Worm (Caenorhabditis elegans) whole organism, dauer: Measurements from ENCODE around the gene fut-8.

Experiments used
- unc-62 ChIP-seq: sonication (generic microtip); optimal IDR thresholded peaks from 2 replicates; lab custom pipeline; 2017; ENCODE audit warnings: missing biosample characterization, missing genetic modification reagents, missing genetic modification characterization

The fut-8 gene

DNA sequence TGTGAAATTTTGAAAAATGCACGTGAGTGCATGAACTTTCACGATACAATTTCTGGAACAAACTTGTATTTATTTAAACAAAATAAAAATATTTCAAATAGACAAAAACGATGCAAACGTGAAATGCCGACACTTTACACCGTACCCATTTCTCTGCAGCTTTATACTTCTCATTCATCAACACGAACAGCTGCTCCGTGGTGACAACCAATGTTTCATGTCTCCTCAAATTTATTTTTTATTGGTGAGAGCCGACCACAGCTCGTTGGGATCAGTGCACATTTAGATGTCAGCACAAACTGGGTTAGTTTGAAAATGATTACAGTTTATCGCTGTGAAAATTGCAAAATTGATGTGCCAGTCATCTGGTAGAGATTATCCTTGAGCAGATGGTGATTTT is 5.3 kb upstream of the fut-8 start:
- no peak for TF ChIP-seq unc-62 (GFP tag; lab: Kevin White, UChicago)

DNA sequence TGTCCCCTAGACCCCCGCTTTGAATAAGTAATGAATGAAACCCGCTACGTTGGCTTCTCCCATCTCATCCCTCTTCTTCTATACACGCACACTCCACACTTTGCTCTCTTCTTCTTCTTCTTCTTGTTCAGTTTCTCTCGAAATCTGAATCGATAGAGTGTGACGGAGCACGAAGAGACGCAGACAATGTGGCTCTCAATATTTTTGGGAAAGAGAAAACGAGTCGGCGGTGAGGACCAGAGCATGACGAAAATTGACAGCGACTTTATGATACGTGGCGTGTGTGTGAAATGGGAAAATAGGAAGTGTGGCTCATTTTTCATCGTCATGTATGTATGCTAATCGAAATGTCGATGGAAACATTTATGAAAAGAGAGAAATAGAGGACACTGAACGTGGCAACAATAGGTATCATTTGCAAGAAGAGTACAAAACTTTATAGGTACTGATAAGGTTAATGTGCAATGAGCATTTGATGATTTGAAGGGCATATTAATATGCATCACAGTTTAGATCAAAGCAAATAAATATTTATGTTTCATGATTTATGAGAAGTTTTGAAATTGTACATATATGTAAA is 1.3 kb upstream of the fut-8 start:
- TF ChIP-seq unc-62 (GFP tag; lab: Kevin White, UChicago), result no peak

DNA sequence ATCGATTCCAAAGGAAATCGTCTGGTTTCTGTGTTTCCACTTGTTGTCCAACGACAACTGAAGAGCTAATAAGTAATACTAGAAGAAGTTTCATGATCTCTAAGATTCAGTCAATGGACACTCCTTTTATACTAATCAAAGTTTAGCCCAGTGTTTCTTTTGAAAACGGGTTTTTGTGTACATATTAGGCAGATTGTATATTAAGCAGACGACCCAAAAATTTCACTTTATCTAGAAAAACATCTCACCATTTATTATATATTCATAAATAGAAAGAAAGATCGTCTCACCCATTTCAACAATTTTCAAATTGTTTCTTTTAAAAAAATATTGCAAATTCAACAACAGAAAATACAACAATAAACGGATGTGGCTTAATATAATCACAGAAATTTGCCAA is 3.5 kb downstream of the fut-8 start, which contains the start of gene C10F3.7:
Gene C10F3.7, minus strand, starts transcription at position 101 of the 400 bp plus-strand sequence.
- no peak for TF ChIP-seq unc-62 (GFP tag; lab: Kevin White, UChicago)

DNA sequence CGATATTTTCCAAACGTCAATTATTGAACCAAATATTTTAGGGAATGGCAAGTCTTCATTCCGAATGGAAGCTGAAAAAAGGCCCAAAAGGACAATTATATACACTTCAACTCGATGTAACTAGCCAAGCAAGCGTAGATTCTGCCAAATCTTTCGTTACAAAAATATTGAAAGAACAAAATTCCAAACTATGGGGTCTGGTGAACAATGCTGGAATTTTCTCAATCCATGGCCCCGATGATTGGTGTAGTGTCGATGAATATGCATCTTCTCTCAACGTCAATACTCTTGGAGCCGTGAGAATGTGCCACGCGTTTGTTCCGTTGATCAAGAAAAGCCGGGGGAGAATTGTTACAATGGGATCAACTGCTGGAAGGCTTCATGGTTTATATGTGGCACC is 6.0 kb downstream of the fut-8 start:
- no peak for TF ChIP-seq unc-62 (GFP tag; lab: Kevin White, UChicago)

DNA sequence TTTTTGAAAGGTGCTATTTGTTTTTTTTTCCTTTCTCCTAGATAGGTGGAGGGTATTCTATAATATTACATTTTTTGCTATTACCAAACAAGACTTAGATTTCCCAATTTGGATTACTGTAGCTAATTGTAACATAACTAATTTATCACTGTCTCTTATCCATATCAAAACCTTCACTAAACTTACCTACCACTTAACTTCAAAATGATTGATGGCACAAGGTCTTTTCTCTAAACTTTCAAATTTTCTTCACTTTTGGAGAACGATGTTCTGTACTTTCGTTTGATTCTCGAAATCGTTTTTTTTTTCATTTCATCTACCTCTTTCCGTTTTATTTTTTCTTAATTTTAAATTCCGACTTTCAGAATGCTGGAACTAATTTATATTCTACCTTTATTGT is 6.9 kb downstream of the fut-8 start, which contains the start of gene dhs-16:
Gene dhs-16, plus strand, starts transcription at position 366 of the 400 bp plus-strand sequence.
- no peak for TF ChIP-seq unc-62 (GFP tag; lab: Kevin White, UChicago)

DNA sequence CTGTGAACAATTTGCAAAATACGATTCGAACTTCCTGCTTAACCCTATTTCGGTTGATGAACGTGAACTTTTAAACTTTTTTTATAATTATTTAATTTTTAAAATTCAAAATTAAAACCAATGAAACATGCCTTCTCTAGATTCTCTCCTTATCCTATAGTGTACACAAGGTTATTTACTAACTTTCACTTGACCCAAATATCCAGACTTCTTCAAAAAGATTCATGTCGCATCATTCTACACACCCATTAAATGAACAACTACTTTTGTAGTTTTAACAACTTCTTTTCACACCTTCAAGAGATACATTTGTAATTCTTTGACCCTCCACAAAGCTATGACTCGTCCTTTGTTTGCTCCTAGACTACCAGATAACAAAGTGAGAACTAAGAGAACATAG is 7.6 kb downstream of the fut-8 start:
- no peak for TF ChIP-seq unc-62 (GFP tag; lab: Kevin White, UChicago)

DNA sequence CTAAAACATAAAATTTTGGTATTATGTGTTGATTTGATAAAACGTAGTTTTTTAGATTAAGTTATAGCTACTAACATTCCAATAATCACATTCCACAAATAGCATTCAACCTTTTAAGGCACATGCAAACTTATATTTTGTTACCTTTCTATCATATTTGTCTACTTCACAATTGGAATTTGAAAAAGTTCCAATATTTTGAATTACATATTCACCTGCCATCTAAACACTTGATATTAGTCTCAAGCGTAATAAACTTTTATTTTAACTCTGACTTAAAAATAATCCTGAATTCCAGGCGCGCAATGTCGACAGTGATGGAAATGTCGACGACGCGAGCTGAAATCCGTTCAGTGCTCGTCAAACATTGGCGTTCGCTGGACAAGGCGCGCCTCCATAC is 14.6 kb downstream of the fut-8 start, which contains the start of gene acy-2:
Gene acy-2, plus strand, starts transcription at position 301 of the 400 bp plus-strand sequence.
- TF ChIP-seq unc-62 (GFP tag; lab: Kevin White, UChicago), result no peak

DNA sequence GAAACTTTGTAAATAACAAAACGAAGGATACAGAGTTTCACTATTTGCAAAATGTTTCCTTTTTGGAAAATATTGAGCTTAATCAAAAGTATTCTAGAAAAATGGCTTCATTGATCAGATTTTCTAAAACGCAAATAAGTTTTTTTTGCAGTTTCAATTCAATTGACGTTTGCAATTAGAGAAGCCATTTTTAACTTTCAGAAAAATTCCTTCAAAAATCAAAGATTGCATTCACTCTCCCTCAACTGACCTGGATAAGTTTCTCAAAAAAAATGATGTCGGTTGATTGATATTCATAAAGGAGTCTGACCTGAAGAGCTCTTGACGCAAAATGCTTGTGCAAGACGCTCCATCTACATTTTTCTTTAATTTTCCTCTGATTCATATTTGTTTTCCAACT is 16.6 kb downstream of the fut-8 start:
- TF ChIP-seq unc-62 (GFP tag; lab: Kevin White, UChicago), result no peak

DNA sequence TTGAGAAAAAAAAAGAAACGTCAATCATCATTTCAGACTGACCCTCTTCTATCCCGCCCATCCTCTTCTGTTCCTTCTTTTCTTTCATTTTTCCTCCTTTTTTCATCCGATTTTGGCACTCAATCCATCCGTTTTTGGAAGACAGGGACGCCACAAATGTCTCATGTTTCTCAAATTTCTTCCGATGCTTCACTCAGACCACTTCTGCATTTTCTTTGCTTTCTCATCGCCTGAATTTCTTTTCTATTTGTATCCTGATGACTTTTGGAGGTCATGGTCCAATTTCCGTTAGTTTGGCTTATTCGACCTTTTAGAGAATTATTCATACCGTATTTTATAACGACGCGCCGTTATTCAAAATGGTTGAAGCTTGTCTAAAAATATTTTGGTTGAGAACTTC is 17.7 kb downstream of the fut-8 start:
- TF ChIP-seq unc-62 (GFP tag; lab: Kevin White, UChicago), result no peak

DNA sequence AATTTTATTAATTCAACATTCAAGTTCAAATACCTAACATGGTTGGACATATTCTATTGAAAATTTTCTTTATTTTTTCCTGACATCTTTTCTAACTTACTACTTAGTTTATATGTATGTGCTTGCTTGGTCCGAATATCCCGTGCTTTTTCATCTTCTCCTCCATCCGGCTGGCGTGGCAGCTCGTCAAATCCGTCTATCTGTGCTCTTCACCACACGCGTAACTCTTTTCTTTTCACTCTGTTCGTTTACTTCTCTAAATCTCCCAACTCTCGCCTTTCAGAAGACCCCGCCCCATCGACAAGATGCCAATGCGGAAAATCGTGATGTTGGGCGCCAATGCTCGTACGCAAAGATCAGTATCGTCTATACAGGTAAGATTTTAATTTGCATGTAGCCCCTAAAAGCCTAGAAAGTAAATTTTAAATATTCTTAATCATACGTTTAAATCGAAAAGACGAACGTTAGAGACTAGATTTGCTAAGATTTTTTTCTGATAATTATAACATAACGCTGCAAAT is 25.6 kb downstream of the fut-8 start:
- TF ChIP-seq unc-62 (GFP tag; lab: Kevin White, UChicago), result no peak

DNA sequence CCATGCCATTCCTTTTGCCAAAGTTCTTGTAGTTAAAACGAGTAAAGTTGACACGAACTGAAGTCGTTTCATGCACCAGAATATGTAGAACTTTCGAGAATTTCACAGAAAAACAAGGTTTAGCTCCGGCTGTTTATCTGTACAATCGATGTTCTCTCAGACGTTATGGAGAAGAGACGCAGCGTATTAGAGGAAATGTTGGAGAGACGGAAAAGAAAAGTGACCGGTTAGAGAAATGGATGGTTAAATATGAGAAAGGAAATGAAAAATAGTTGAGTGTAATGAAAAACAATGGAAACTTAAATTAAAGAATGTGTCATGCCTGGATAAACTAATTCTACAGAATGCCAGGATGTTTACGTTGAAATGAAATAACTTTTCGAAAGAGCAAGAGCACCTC is 26.6 kb downstream of the fut-8 start, which contains the start of gene pcm-1:
Gene pcm-1, minus strand, starts transcription at position 187 of the 400 bp plus-strand sequence.
- no peak for TF ChIP-seq unc-62 (GFP tag; lab: Kevin White, UChicago)

DNA sequence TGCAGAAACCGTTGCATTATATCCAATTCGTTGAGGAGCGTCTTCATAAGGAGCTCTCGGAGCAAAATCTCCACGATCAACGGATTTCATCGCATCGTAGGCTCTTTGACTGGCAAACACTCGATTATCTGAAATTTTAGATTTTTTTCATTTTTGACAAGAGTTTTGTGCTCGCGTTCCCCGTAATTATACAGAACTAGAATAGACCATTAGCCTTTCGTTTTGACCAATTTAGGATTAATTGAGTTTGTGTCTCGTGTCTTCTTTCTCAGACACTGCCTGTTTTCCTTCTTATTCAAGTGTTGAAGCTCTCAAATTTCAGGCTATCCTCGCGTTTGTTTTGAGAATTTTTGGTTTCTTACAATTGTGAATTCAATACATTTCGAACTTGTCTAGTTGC is 27.2 kb downstream of the fut-8 start:
- no peak for TF ChIP-seq unc-62 (GFP tag; lab: Kevin White, UChicago)

DNA sequence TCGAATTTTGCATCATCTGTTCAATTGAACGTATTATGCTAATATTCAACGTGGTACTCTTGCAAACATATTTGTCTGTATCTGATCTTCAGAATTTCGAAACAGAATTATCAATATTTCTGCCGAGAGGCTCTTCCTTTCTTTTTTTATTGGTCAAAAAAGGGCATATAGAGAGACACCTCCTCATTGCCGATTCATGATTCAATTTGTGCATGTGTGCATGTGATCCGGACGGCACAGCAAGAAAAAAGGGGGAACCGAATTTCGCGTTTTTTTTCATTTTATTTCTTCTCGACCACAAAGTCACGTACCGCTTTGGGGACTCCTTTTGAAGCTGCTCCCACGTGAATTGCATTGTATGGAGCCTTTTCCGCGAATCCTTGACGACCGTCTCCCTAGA is 28.8 kb downstream of the fut-8 start, which contains the start of gene mcp-1:
Gene mcp-1, plus strand, starts transcription at position 292 of the 400 bp plus-strand sequence.
- TF ChIP-seq unc-62 (GFP tag; lab: Kevin White, UChicago), result no peak

DNA sequence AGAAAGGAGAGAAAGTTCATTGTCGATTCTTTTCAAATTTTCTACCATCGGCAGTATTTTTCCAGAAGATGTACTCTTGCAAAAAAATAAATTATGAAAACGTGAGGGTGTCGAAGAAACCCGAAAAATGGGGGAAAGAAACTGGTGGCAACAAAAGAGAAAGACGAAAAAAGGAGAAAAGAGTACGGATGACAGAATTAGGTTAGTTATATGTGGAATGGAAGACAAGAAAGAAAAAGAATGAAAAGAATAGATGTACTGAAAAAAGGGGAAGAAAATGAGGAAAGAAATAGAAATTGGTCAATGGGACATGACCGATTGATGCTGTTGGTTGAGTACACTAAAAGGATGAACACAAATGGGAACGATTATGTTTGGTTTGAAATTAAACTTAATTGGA is 34.7 kb downstream of the fut-8 start:
- no peak for TF ChIP-seq unc-62 (GFP tag; lab: Kevin White, UChicago)

DNA sequence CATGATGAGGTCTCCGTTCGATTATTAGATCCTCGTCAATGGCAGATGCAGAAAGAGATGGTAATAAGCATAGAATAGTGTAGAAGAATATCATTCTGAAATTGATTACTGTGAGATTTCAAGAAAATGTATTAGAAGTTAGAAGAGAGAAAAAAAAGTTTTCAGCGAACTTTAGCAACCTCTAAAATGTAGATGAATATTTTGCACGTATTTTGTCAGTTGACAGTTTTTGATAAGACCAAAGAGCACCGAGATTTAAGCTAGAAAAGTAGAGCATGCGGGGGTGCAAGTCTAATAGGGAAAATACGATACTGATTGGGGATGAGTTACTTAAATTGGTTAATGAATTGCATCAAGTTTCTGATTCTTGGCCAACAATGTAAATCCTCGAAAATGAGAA is 35.5 kb downstream of the fut-8 start, which contains the start of gene M03F8.6:
Gene M03F8.6, minus strand, starts transcription at position 101 of the 400 bp plus-strand sequence.
- no peak for TF ChIP-seq unc-62 (GFP tag; lab: Kevin White, UChicago)

DNA sequence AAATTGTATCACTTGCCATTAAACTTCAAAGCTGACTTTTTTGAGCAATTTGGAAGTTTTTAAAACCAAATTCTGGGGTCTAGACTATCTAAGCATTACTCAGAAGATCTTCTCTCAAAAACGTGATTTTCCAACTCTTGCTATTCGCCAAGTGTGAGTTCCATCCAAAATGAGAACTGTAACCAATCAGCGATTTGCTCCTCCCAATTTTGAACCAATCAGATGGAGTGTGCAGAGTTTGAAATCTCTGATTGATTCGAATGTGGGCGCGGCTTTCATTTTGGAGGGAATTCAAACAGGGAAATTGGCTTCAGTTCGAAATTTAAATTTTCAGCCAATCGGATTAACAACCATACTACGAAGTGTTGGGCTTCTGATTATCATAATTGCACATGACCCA is 37.2 kb downstream of the fut-8 start:
- no peak for TF ChIP-seq unc-62 (GFP tag; lab: Kevin White, UChicago)

DNA sequence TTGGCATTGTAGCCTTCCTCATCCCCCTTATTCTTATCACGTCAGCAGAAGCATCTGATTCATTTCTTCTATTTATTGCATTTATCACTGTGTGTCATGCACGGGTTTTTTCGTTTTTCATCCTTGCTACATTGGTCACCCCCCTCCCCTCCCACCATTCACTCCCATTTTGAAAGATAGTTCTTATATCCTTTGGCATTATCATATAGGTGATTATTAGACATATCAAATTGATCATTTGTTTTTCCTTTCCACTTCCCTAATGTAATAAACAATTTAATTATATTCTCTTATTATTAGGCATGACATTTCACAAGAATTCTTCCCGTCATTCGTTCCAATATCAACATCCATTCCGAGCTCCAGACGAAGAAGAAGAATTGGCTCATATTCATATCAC is 39.1 kb downstream of the fut-8 start, which contains the start of gene M03F8.1:
Gene M03F8.1, plus strand, starts transcription at position 301 of the 400 bp plus-strand sequence.
- no peak for TF ChIP-seq unc-62 (GFP tag; lab: Kevin White, UChicago)
